Worm (Caenorhabditis elegans) whole organism, L4 larva: Measurements from ENCODE around the gene elo-5.

Experiments
- D1046.2 ChIP-seq: fragments of 200-800 bp; sonication (Bioruptor generic); IDR thresholded peaks from 2 replicates; pipeline ENCODE4 v1.3.6; 2022; ENCODE audit warnings: missing genetic modification characterization, missing compliant biosample characterization
- F44E2.7 ChIP-seq: fragments of 200-800 bp; sonication (Bioruptor generic); IDR thresholded peaks from 2 replicates; pipeline ENCODE4 v2.1.2; 2022; ENCODE audit warnings: missing genetic modification characterization, missing compliant biosample characterization
- F49E8.2 ChIP-seq: sonication (generic microtip); optimal IDR thresholded peaks from 2 replicates; lab custom pipeline; 2016; ENCODE audit warnings: missing compliant biosample characterization, mild to moderate bottlenecking, missing genetic modification characterization, borderline replicate concordance
- R02D3.7 ChIP-seq: fragments of 150-350 bp; sonication (generic microtip); optimal IDR thresholded peaks from 3 replicates; lab custom pipeline; 2014; ENCODE audit warnings: missing biosample characterization, missing genetic modification characterization
- Y105C5A.15 ChIP-seq: fragments of 200-800 bp; sonication (Bioruptor generic); IDR thresholded peaks from 2 replicates; pipeline ENCODE4 v1.3.6; 2022; ENCODE audit warnings: missing genetic modification characterization, missing compliant biosample characterization
- ZK546.5 ChIP-seq, 2 experiments: sonication (generic microtip); optimal IDR thresholded peaks; 2 replicates each; lab custom pipeline; 2017; ENCODE audit warnings: missing biosample characterization in 2 of 2, missing genetic modification characterization in 2 of 2
- aha-1 ChIP-seq: fragments of 150-350 bp; peaks from one replicate; lab custom pipeline; 2014; ENCODE audit warnings: missing biosample characterization, missing genetic modification characterization
- aly-2 ChIP-seq: sonication (generic microtip); optimal IDR thresholded peaks from 2 replicates; lab custom pipeline; 2018; ENCODE audit warnings: missing biosample characterization, missing genetic modification characterization
- arid-1 ChIP-seq: fragments of 200-800 bp; sonication (Bioruptor generic); conservative IDR thresholded peaks from 2 replicates; pipeline ENCODE4 v1.3.6; 2022; ENCODE audit warnings: missing genetic modification reagents, missing genetic modification characterization, missing compliant biosample characterization
- ceh-28 ChIP-seq: fragments of 150-350 bp; optimal IDR thresholded peaks from 2 replicates; lab custom pipeline; 2014; ENCODE audit warnings: missing biosample characterization, missing genetic modification reagents, missing genetic modification characterization
- daf-12 ChIP-seq: fragments of 150-350 bp; optimal IDR thresholded peaks from 2 replicates; lab custom pipeline; 2014; ENCODE audit warnings: missing biosample characterization, missing genetic modification reagents, missing genetic modification characterization
- daf-19 ChIP-seq: fragments of 200-800 bp; sonication (Bioruptor generic); conservative IDR thresholded peaks from 2 replicates; pipeline ENCODE4 v1.3.6; 2022; ENCODE audit warnings: missing genetic modification characterization, missing compliant biosample characterization
- dmd-6 ChIP-seq: fragments of 200-800 bp; sonication (Bioruptor generic); IDR thresholded peaks from 2 replicates; pipeline ENCODE4 v1.3.6; 2022; ENCODE audit warnings: missing genetic modification reagents, missing genetic modification characterization, missing compliant biosample characterization
- dmd-8 ChIP-seq: fragments of 200-800 bp; sonication (Bioruptor generic); IDR thresholded peaks from 2 replicates; pipeline ENCODE4 v1.3.6; 2022; ENCODE audit warnings: missing genetic modification characterization, missing compliant biosample characterization
- dmd-9 ChIP-seq: fragments of 200-800 bp; sonication (Bioruptor generic); IDR thresholded peaks from 2 replicates; pipeline ENCODE4 v1.3.6; 2022; ENCODE audit warnings: missing genetic modification reagents, missing genetic modification characterization, missing compliant biosample characterization
- dpl-1 ChIP-seq: fragments of 150-350 bp; optimal IDR thresholded peaks from 2 replicates; lab custom pipeline; 2014; ENCODE audit warnings: missing biosample characterization, missing genetic modification reagents, missing genetic modification characterization
- duxl-1 ChIP-seq: sonication (generic microtip); optimal IDR thresholded peaks from 2 replicates; lab custom pipeline; 2016; ENCODE audit warnings: mild to moderate bottlenecking, missing genetic modification characterization, moderate library complexity, missing compliant biosample characterization; ENCODE audit not compliant: poor library complexity
- dve-1 ChIP-seq: sonication (generic microtip); optimal IDR thresholded peaks from 2 replicates; lab custom pipeline; 2017; ENCODE audit warnings: antibody characterized with exemption, mild to moderate bottlenecking, missing genetic modification characterization, missing compliant biosample characterization; ENCODE audit not compliant: insufficient read depth
- hlh-11 ChIP-seq: fragments of 200-800 bp; sonication (Bioruptor generic); optimal IDR thresholded peaks from 2 replicates; lab custom pipeline; 2018; ENCODE audit warnings: mild to moderate bottlenecking, missing genetic modification characterization, missing compliant biosample characterization
- hlh-30 ChIP-seq: sonication (generic microtip); optimal IDR thresholded peaks from 2 replicates; lab custom pipeline; 2017; ENCODE audit warnings: antibody characterized with exemption, mild to moderate bottlenecking, missing genetic modification characterization, missing compliant biosample characterization; ENCODE audit not compliant: insufficient read depth
- lim-7 ChIP-seq: fragments of 200-800 bp; sonication (Bioruptor generic); IDR thresholded peaks from 2 replicates; pipeline ENCODE4 v1.3.6; 2022; ENCODE audit warnings: missing genetic modification characterization, missing compliant biosample characterization
- lin-29 ChIP-seq: fragments of 200-800 bp; sonication (Bioruptor generic); IDR thresholded peaks from 2 replicates; pipeline ENCODE4 v1.3.6; 2022; ENCODE audit warnings: missing genetic modification reagents, missing genetic modification characterization, missing compliant biosample characterization
- lin-38 ChIP-seq: fragments of 200-800 bp; sonication (Bioruptor generic); IDR thresholded peaks from 2 replicates; pipeline ENCODE4 v1.3.6; 2022; ENCODE audit warnings: missing genetic modification reagents, missing genetic modification characterization, missing compliant biosample characterization
- lir-3 ChIP-seq: sonication (generic microtip); optimal IDR thresholded peaks from 2 replicates; lab custom pipeline; 2016; ENCODE audit warnings: mild to moderate bottlenecking, missing genetic modification characterization, missing compliant biosample characterization
- lsy-2 ChIP-seq, 2 experiments: fragments of 150-350 bp in 1 of 2; sonication (generic microtip) in 1 of 2; optimal IDR thresholded peaks; 2 replicates each; lab custom pipeline; 2014 to 2017; ENCODE audit warnings: missing biosample characterization in 2 of 2, missing genetic modification characterization in 2 of 2
- madf-5 ChIP-seq, 2 experiments: fragments of 200-800 bp; sonication (Bioruptor generic); IDR thresholded peaks; 2 replicates each; pipeline ENCODE4 v1.3.6; 2022; ENCODE audit warnings: missing compliant biosample characterization in 2 of 2, missing genetic modification characterization in 2 of 2
- madf-9 ChIP-seq: fragments of 200-800 bp; sonication (Bioruptor generic); conservative IDR thresholded peaks from 2 replicates; pipeline ENCODE4 v1.3.6; 2022; ENCODE audit warnings: missing genetic modification reagents, missing genetic modification characterization, missing compliant biosample characterization
- mdt-29 ChIP-seq: fragments of 200-800 bp; sonication (Bioruptor generic); IDR thresholded peaks from 2 replicates; pipeline ENCODE4 v1.3.6; 2022; ENCODE audit warnings: missing genetic modification reagents, missing genetic modification characterization, missing compliant biosample characterization
- mep-1 ChIP-seq: fragments of 150-350 bp; sonication (generic microtip); optimal IDR thresholded peaks from 3 replicates; lab custom pipeline; 2014; ENCODE audit warnings: missing biosample characterization, missing genetic modification characterization
- mes-2 ChIP-seq: sonication (generic microtip); optimal IDR thresholded peaks from 2 replicates; lab custom pipeline; 2016; ENCODE audit warnings: missing genotype, mild to moderate bottlenecking, missing genetic modification characterization, missing compliant biosample characterization; ENCODE audit not compliant: poor library complexity, severe bottlenecking
- mxl-3 ChIP-seq: fragments of 200-800 bp; sonication (Bioruptor generic); optimal IDR thresholded peaks from 2 replicates; lab custom pipeline; 2018; ENCODE audit warnings: mild to moderate bottlenecking, missing genetic modification characterization, missing compliant biosample characterization
- nhr-10 ChIP-seq: fragments of 150-350 bp; optimal IDR thresholded peaks from 2 replicates; lab custom pipeline; 2014; ENCODE audit warnings: missing biosample characterization, missing genetic modification characterization
- nhr-111 ChIP-seq: fragments of 200-800 bp; sonication (Bioruptor generic); optimal IDR thresholded peaks from 2 replicates; lab custom pipeline; 2018; ENCODE audit warnings: mild to moderate bottlenecking, missing genetic modification characterization, missing compliant biosample characterization
- nhr-41 ChIP-seq: fragments of 200-800 bp; sonication (Bioruptor generic); IDR thresholded peaks from 2 replicates; pipeline ENCODE4 v1.3.6; 2022; ENCODE audit warnings: missing genetic modification reagents, missing genetic modification characterization, missing compliant biosample characterization
- nhr-42 ChIP-seq: fragments of 200-800 bp; sonication (Bioruptor generic); IDR thresholded peaks from 2 replicates; pipeline ENCODE4 v1.3.6; 2022; ENCODE audit warnings: missing genetic modification characterization, missing compliant biosample characterization
- nhr-6 ChIP-seq: fragments of 150-350 bp; optimal IDR thresholded peaks from 2 replicates; lab custom pipeline; 2014; ENCODE audit warnings: missing biosample characterization, missing genetic modification characterization
- nhr-76 ChIP-seq: fragments of 150-350 bp; optimal IDR thresholded peaks from 2 replicates; lab custom pipeline; 2014; ENCODE audit warnings: missing biosample characterization, missing genetic modification characterization
- pha-4 ChIP-seq, 2 experiments: fragments of 150-350 bp in 1 of 2; fragments of 200-800 bp in 1 of 2; sonication (Bioruptor generic) in 1 of 2; IDR thresholded peaks in 1 of 2; optimal IDR thresholded peaks in 1 of 2; 2 replicates each; pipeline versions ENCODE4 v1.3.6 to Lab custom; 2014 to 2022; ENCODE audit warnings: missing genetic modification characterization in 2 of 2, missing genetic modification reagents in 2 of 2, missing biosample characterization in 1 of 2, missing compliant biosample characterization in 1 of 2
- sdz-12 ChIP-seq: fragments of 200-800 bp; sonication (Bioruptor generic); optimal IDR thresholded peaks from 2 replicates; lab custom pipeline; 2018; ENCODE audit warnings: mild to moderate bottlenecking, missing genetic modification characterization, missing compliant biosample characterization
- set-16 ChIP-seq: fragments of 200-800 bp; sonication (Bioruptor generic); IDR thresholded peaks from 2 replicates; pipeline ENCODE4 v1.3.6; 2022; ENCODE audit warnings: missing genetic modification reagents, missing genetic modification characterization, missing compliant biosample characterization
- snpc-1.2 ChIP-seq: fragments of 200-800 bp; sonication (Bioruptor generic); IDR thresholded peaks from 2 replicates; pipeline ENCODE4 v1.3.6; 2022; ENCODE audit warnings: missing genetic modification reagents, missing genetic modification characterization, missing compliant biosample characterization
- spr-1 ChIP-seq: sonication (generic microtip); optimal IDR thresholded peaks from 2 replicates; lab custom pipeline; 2016; ENCODE audit warnings: mild to moderate bottlenecking, missing genetic modification characterization, missing compliant biosample characterization
- spr-3 ChIP-seq: fragments of 200-800 bp; sonication (Bioruptor generic); optimal IDR thresholded peaks from 2 replicates; lab custom pipeline; 2018; ENCODE audit warnings: mild to moderate bottlenecking, missing genetic modification characterization, missing compliant biosample characterization
- tag-97 ChIP-seq: fragments of 200-800 bp; sonication (Bioruptor generic); IDR thresholded peaks from 2 replicates; pipeline ENCODE4 v1.3.6; 2022; ENCODE audit warnings: missing genetic modification characterization, missing compliant biosample characterization
- tra-1 ChIP-seq: fragments of 200-800 bp; sonication (Bioruptor generic); IDR thresholded peaks from 2 replicates; pipeline ENCODE4 v1.3.6; 2022; ENCODE audit warnings: missing genetic modification reagents, missing genetic modification characterization, missing compliant biosample characterization
- unc-130 ChIP-seq: sonication (generic microtip); optimal IDR thresholded peaks from 2 replicates; lab custom pipeline; 2016; ENCODE audit warnings: missing genetic modification reagents, missing genetic modification characterization, missing compliant biosample characterization
- unc-62 ChIP-seq, 3 experiments: fragments of 150-350 bp in 1 of 3; sonication (generic microtip); optimal IDR thresholded peaks in 2 of 3; peaks in 1 of 3; 1 replicate in 1 of 3; 2 replicates in 2 of 3; lab custom pipeline; 2014 to 2017; ENCODE audit warnings: missing biosample characterization in 3 of 3, missing genetic modification characterization in 3 of 3, missing genetic modification reagents in 3 of 3, missing genotype in 1 of 3
- zfp-2 ChIP-seq: sonication (generic microtip); optimal IDR thresholded peaks from 2 replicates; lab custom pipeline; 2016; ENCODE audit warnings: mild to moderate bottlenecking, missing genetic modification characterization, missing compliant biosample characterization
- zfp-3 ChIP-seq: fragments of 200-800 bp; sonication (Bioruptor generic); conservative IDR thresholded peaks from 2 replicates; pipeline ENCODE4 v1.3.6; 2022; ENCODE audit warnings: missing genetic modification reagents, missing genetic modification characterization, missing compliant biosample characterization

Gene elo-5

ce11 chrIV:5370914-5371313 lies 6.0 kb downstream of the elo-5 start:
- TF ChIP-seq snpc-1.2 (GFP tag; lab: Robert Waterston, UW): peak; percentile 49; the same call in 1 of the 2 replicates
- peak; percentile 20 for TF ChIP-seq mep-1 (tag; lab: Kevin White, UChicago)
- no peak for TF ChIP-seq tra-1 (GFP tag; lab: Robert Waterston, UW)
- no peak for TF ChIP-seq mdt-29 (GFP tag; lab: Robert Waterston, UW)
- no peak for TF ChIP-seq hlh-11 (tag; lab: Kevin White, UChicago)
- no peak for TF ChIP-seq nhr-10
- TF ChIP-seq lir-3: no peak
- TF ChIP-seq spr-1: no peak
- TF ChIP-seq dve-1 (tag; lab: Kevin White, UChicago): peak; percentile 47
- peak; percentile 25 for TF ChIP-seq nhr-6 (tag; lab: Kevin White, UChicago)
- 0 out of 2 replicates have a peak, but pooled peaks have one; percentile 36 for TF ChIP-seq madf-9 (GFP tag; lab: Robert Waterston, UW)
- TF ChIP-seq daf-19 (GFP tag; lab: Robert Waterston, UW): no peak
- peak; percentile 2 for TF ChIP-seq unc-130 (GFP tag; lab: Kevin White, UChicago)
- peak; percentile 33 for TF ChIP-seq dpl-1 (GFP tag; lab: Kevin White, UChicago)
- no peak for TF ChIP-seq R02D3.7 (tag; lab: Kevin White, UChicago)
- no peak for TF ChIP-seq dmd-8 (GFP tag; lab: Robert Waterston, UW)
- TF ChIP-seq daf-12: no peak
- no peak for TF ChIP-seq arid-1
- 0 out of 2 replicates have a peak, but pooled peaks have one; percentile 15 for TF ChIP-seq F44E2.7 (GFP tag; lab: Robert Waterston, UW)
- no peak for TF ChIP-seq mxl-3 (GFP tag; lab: Kevin White, UChicago)
- peak; percentile 46 for TF ChIP-seq mes-2
- no peak for TF ChIP-seq set-16 (GFP tag; lab: Robert Waterston, UW)
- no peak for TF ChIP-seq D1046.2 (GFP tag; lab: Robert Waterston, UW)
- no peak for TF ChIP-seq sdz-12
- TF ChIP-seq lin-38 (GFP tag; lab: Robert Waterston, UW): peak; percentile 58
- TF ChIP-seq duxl-1 (tag; lab: Kevin White, UChicago): no peak
- TF ChIP-seq ceh-28: no peak
- TF ChIP-seq zfp-2 (tag; lab: Kevin White, UChicago): no peak
- TF ChIP-seq unc-62 (GFP tag; optimal IDR thresholded peaks at IDR 0.05 in 1 of 2; lab: Kevin White, UChicago): no peak
- TF ChIP-seq unc-62 (tag; optimal IDR thresholded peaks at IDR 0.05; lab: Kevin White, UChicago): no peak
- TF ChIP-seq nhr-76 (tag; lab: Kevin White, UChicago): no peak
- TF ChIP-seq nhr-42 (GFP tag; lab: Robert Waterston, UW): no peak
- no peak for TF ChIP-seq nhr-41
- TF ChIP-seq spr-3 (GFP tag; lab: Kevin White, UChicago): no peak
- TF ChIP-seq tag-97: no peak
- TF ChIP-seq madf-5 (GFP tag; IDR thresholded peaks at IDR 0.05; lab: Robert Waterston, UW): no peak
- TF ChIP-seq Y105C5A.15 (GFP tag; lab: Robert Waterston, UW): no peak
- TF ChIP-seq pha-4 (GFP tag; IDR thresholded peaks at IDR 0.05; lab: Robert Waterston, UW): peak; percentile 53; the same call in 1 of the 2 replicates
- TF ChIP-seq pha-4 (tag; optimal IDR thresholded peaks at IDR 0.05; lab: Kevin White, UChicago): no peak
- no peak for TF ChIP-seq F49E8.2 (tag; lab: Kevin White, UChicago)
- TF ChIP-seq dmd-6 (GFP tag; lab: Robert Waterston, UW): no peak
- TF ChIP-seq nhr-111 (GFP tag; lab: Kevin White, UChicago): no peak
- TF ChIP-seq lsy-2 (tag; optimal IDR thresholded peaks at IDR 0.05; lab: Kevin White, UChicago): peak in 1 of 2 experiments; percentile 58
- no peak for TF ChIP-seq lin-29
- no peak for TF ChIP-seq aly-2 (tag; lab: Kevin White, UChicago)
- TF ChIP-seq lim-7 (GFP tag; lab: Robert Waterston, UW): no peak
- no peak for TF ChIP-seq dmd-9 (GFP tag; lab: Robert Waterston, UW)
- TF ChIP-seq ZK546.5 (tag; optimal IDR thresholded peaks at IDR 0.05; lab: Kevin White, UChicago): no peak
- TF ChIP-seq zfp-3 (GFP tag; lab: Robert Waterston, UW): no peak
- no peak for TF ChIP-seq hlh-30 (tag; lab: Kevin White, UChicago)
- peak; percentile 43 for TF ChIP-seq aha-1
- TF ChIP-seq, all 104 proteins: peak for 13
